Worm (Caenorhabditis elegans) whole organism, L4 larva: ENCODE data around the gene flor-1.

Experiments used
- F10B5.3 ChIP-seq: sonication (generic microtip); optimal IDR thresholded peaks from 2 replicates; lab custom pipeline; 2016; ENCODE audit warnings: mild to moderate bottlenecking, missing genetic modification characterization, missing compliant biosample characterization
- F49E8.2 ChIP-seq: sonication (generic microtip); optimal IDR thresholded peaks from 2 replicates; lab custom pipeline; 2016; ENCODE audit warnings: missing compliant biosample characterization, mild to moderate bottlenecking, missing genetic modification characterization, borderline replicate concordance
- T20F7.1 ChIP-seq: fragments of 200-800 bp; sonication (Bioruptor generic); optimal IDR thresholded peaks from 2 replicates; lab custom pipeline; 2018; ENCODE audit warnings: mild to moderate bottlenecking, missing genetic modification characterization, missing compliant biosample characterization
- Y48G9A.11 ChIP-seq: fragments of 200-800 bp; sonication (Bioruptor generic); IDR thresholded peaks from 2 replicates; pipeline ENCODE4 v1.3.6; 2022; ENCODE audit warnings: missing genetic modification reagents, missing genetic modification characterization, missing compliant biosample characterization
- Y75B8A.6 ChIP-seq: fragments of 200-800 bp; sonication (Bioruptor generic); IDR thresholded peaks from 2 replicates; pipeline ENCODE4 v1.3.6; 2022; ENCODE audit warnings: missing genetic modification reagents, missing genetic modification characterization, missing compliant biosample characterization
- ZK337.2 ChIP-seq: fragments of 200-800 bp; sonication (Bioruptor generic); IDR thresholded peaks from 2 replicates; pipeline ENCODE4 v1.3.6; 2022; ENCODE audit warnings: missing genetic modification reagents, missing genetic modification characterization, missing compliant biosample characterization
- ZK546.5 ChIP-seq, 2 experiments: sonication (generic microtip); optimal IDR thresholded peaks; 2 replicates each; lab custom pipeline; 2017; ENCODE audit warnings: missing biosample characterization in 2 of 2, missing genetic modification characterization in 2 of 2
- ama-1 ChIP-seq: fragments of 150-350 bp; optimal IDR thresholded peaks from 2 replicates; lab custom pipeline; 2014; ENCODE audit warnings: inconsistent platforms, mixed read lengths
- ceh-28 ChIP-seq: fragments of 150-350 bp; optimal IDR thresholded peaks from 2 replicates; lab custom pipeline; 2014; ENCODE audit warnings: missing biosample characterization, missing genetic modification reagents, missing genetic modification characterization
- ceh-32 ChIP-seq: sonication (generic microtip); optimal IDR thresholded peaks from 2 replicates; lab custom pipeline; 2016; ENCODE audit warnings: mild to moderate bottlenecking, missing genetic modification characterization, missing compliant biosample characterization; ENCODE audit not compliant: poor library complexity
- ceh-44 ChIP-seq: fragments of 200-800 bp; sonication (Bioruptor generic); IDR thresholded peaks from 2 replicates; pipeline ENCODE4 v1.3.6; 2022; ENCODE audit warnings: missing genetic modification reagents, missing genetic modification characterization, missing compliant biosample characterization
- ctbp-1 ChIP-seq: fragments of 200-800 bp; sonication (Bioruptor generic); IDR thresholded peaks from 2 replicates; pipeline ENCODE4 v1.3.6; 2022; ENCODE audit warnings: missing genetic modification reagents, missing genetic modification characterization, missing compliant biosample characterization
- daf-8 ChIP-seq: fragments of 200-800 bp; sonication (Bioruptor generic); IDR thresholded peaks from 2 replicates; pipeline ENCODE4 v1.3.6; 2022; ENCODE audit warnings: missing genetic modification characterization, missing compliant biosample characterization
- dmd-6 ChIP-seq: fragments of 200-800 bp; sonication (Bioruptor generic); IDR thresholded peaks from 2 replicates; pipeline ENCODE4 v1.3.6; 2022; ENCODE audit warnings: missing genetic modification reagents, missing genetic modification characterization, missing compliant biosample characterization
- dmd-8 ChIP-seq: fragments of 200-800 bp; sonication (Bioruptor generic); IDR thresholded peaks from 2 replicates; pipeline ENCODE4 v1.3.6; 2022; ENCODE audit warnings: missing genetic modification characterization, missing compliant biosample characterization
- fos-1 ChIP-seq: fragments of 150-350 bp; optimal IDR thresholded peaks from 2 replicates; lab custom pipeline; 2014; ENCODE audit warnings: missing biosample characterization, missing genetic modification characterization
- lin-1 ChIP-seq: fragments of 200-800 bp; sonication (Bioruptor generic); IDR thresholded peaks from 2 replicates; pipeline ENCODE4 v1.3.6; 2022; ENCODE audit warnings: missing genetic modification reagents, missing genetic modification characterization, missing compliant biosample characterization
- lin-29 ChIP-seq: fragments of 200-800 bp; sonication (Bioruptor generic); IDR thresholded peaks from 2 replicates; pipeline ENCODE4 v1.3.6; 2022; ENCODE audit warnings: missing genetic modification reagents, missing genetic modification characterization, missing compliant biosample characterization
- lin-38 ChIP-seq: fragments of 200-800 bp; sonication (Bioruptor generic); IDR thresholded peaks from 2 replicates; pipeline ENCODE4 v1.3.6; 2022; ENCODE audit warnings: missing genetic modification reagents, missing genetic modification characterization, missing compliant biosample characterization
- lir-3 ChIP-seq: sonication (generic microtip); optimal IDR thresholded peaks from 2 replicates; lab custom pipeline; 2016; ENCODE audit warnings: mild to moderate bottlenecking, missing genetic modification characterization, missing compliant biosample characterization
- lsy-2 ChIP-seq, 2 experiments: fragments of 150-350 bp in 1 of 2; sonication (generic microtip) in 1 of 2; optimal IDR thresholded peaks; 2 replicates each; lab custom pipeline; 2014 to 2017; ENCODE audit warnings: missing biosample characterization in 2 of 2, missing genetic modification characterization in 2 of 2
- mdl-1 ChIP-seq, 2 experiments: fragments of 150-350 bp in 1 of 2; sonication (generic microtip) in 1 of 2; optimal IDR thresholded peaks; 2 replicates each; lab custom pipeline; 2014 to 2017; ENCODE audit warnings: missing biosample characterization in 2 of 2, missing genetic modification characterization in 2 of 2
- nhr-11 ChIP-seq: fragments of 150-350 bp; optimal IDR thresholded peaks from 2 replicates; lab custom pipeline; 2014; ENCODE audit warnings: missing biosample characterization, missing genetic modification characterization
- nhr-41 ChIP-seq: fragments of 200-800 bp; sonication (Bioruptor generic); IDR thresholded peaks from 2 replicates; pipeline ENCODE4 v1.3.6; 2022; ENCODE audit warnings: missing genetic modification reagents, missing genetic modification characterization, missing compliant biosample characterization
- nhr-76 ChIP-seq: fragments of 150-350 bp; optimal IDR thresholded peaks from 2 replicates; lab custom pipeline; 2014; ENCODE audit warnings: missing biosample characterization, missing genetic modification characterization
- nhr-77 ChIP-seq: fragments of 150-350 bp; optimal IDR thresholded peaks from 2 replicates; lab custom pipeline; 2014; ENCODE audit warnings: missing biosample characterization, missing genetic modification characterization
- rbr-2 ChIP-seq: sonication (generic microtip); optimal IDR thresholded peaks from 2 replicates; lab custom pipeline; 2016; ENCODE audit warnings: missing genotype, missing genetic modification characterization, missing compliant biosample characterization
- saeg-2 ChIP-seq: fragments of 200-800 bp; sonication (Bioruptor generic); IDR thresholded peaks from 2 replicates; pipeline ENCODE4 v1.3.6; 2022; ENCODE audit warnings: missing genetic modification reagents, missing genetic modification characterization, missing compliant biosample characterization
- sdz-12 ChIP-seq: fragments of 200-800 bp; sonication (Bioruptor generic); optimal IDR thresholded peaks from 2 replicates; lab custom pipeline; 2018; ENCODE audit warnings: mild to moderate bottlenecking, missing genetic modification characterization, missing compliant biosample characterization
- skn-1 ChIP-seq: fragments of 150-350 bp; optimal IDR thresholded peaks from 2 replicates; lab custom pipeline; 2014; ENCODE audit warnings: missing biosample characterization, missing genetic modification characterization
- snpc-1.2 ChIP-seq: fragments of 200-800 bp; sonication (Bioruptor generic); IDR thresholded peaks from 2 replicates; pipeline ENCODE4 v1.3.6; 2022; ENCODE audit warnings: missing genetic modification reagents, missing genetic modification characterization, missing compliant biosample characterization
- spr-1 ChIP-seq: sonication (generic microtip); optimal IDR thresholded peaks from 2 replicates; lab custom pipeline; 2016; ENCODE audit warnings: mild to moderate bottlenecking, missing genetic modification characterization, missing compliant biosample characterization
- tra-1 ChIP-seq: fragments of 200-800 bp; sonication (Bioruptor generic); IDR thresholded peaks from 2 replicates; pipeline ENCODE4 v1.3.6; 2022; ENCODE audit warnings: missing genetic modification reagents, missing genetic modification characterization, missing compliant biosample characterization
- unc-39 ChIP-seq: sonication (generic microtip); optimal IDR thresholded peaks from 2 replicates; lab custom pipeline; 2017; ENCODE audit warnings: missing biosample characterization, missing genetic modification characterization
- ztf-11 ChIP-seq: fragments of 150-350 bp; optimal IDR thresholded peaks from 2 replicates; lab custom pipeline; 2014; ENCODE audit warnings: missing biosample characterization, missing genetic modification characterization

flor-1 gene

ce11 chrV:15094749-15095148, 24.7 kb downstream of the flor-1 start, which contains the start of gene srx-78:
srx-78 (plus strand) TSS chrV:15095049.
- TF ChIP-seq saeg-2 (GFP tag; lab: Robert Waterston, UW) (no peak), rbr-2 (no peak), nhr-77 (tag; lab: Kevin White, UChicago) (no peak), dmd-8 (GFP tag; lab: Robert Waterston, UW) (no peak), ZK546.5 (tag; optimal IDR thresholded peaks at IDR 0.05; lab: Kevin White, UChicago) (no peak), ZK337.2 (GFP tag; lab: Robert Waterston, UW) (no peak), spr-1 (tag; lab: Kevin White, UChicago) (no peak), fos-1 (tag; lab: Kevin White, UChicago) (no peak), ceh-28 (no peak)

DNA sequence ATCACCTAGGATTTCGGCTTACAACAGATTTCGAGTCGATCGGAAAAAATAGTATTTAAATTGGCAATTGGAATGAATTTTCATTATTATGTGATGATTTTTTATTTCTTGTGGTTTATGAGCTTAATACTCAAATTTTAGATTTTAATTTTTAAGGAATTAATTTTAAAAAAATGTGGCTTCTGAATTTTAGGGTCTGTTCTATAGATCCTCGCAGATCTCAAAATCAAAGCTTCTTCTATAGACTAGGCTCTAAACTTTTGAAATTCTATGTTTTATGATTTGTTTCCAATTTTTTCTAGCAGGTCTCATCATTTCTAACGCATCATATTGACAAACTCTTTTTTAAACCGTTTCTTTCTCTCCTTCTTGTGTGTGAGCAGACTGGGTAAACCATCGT, 26.8 kb downstream of the flor-1 start, which contains the start of gene txt-12:
TSS of gene txt-12 (plus strand) at position 301 of the 400 bp plus-strand sequence.
- TF ChIP-seq nhr-41 (GFP tag; lab: Robert Waterston, UW), result no peak
- TF ChIP-seq lin-38 (GFP tag; lab: Robert Waterston, UW), result no peak
- TF ChIP-seq skn-1 (tag; lab: Kevin White, UChicago), result no peak
- TF ChIP-seq unc-39 (tag; lab: Kevin White, UChicago), result no peak
- no peak for TF ChIP-seq nhr-11 (tag; lab: Kevin White, UChicago)
- TF ChIP-seq sdz-12, result no peak
- TF ChIP-seq F49E8.2, result no peak
- no peak for TF ChIP-seq ztf-11 (tag; lab: Kevin White, UChicago)
- TF ChIP-seq snpc-1.2 (GFP tag; lab: Robert Waterston, UW), result no peak
- TF ChIP-seq, all 104 proteins: peak for 0

- TF ChIP-seq T20F7.1 (GFP tag; lab: Kevin White, UChicago) (no peak), nhr-77 (tag; lab: Kevin White, UChicago) (no peak), lin-29 (GFP tag; lab: Robert Waterston, UW) (no peak), dmd-8 (GFP tag; lab: Robert Waterston, UW) (no peak)
Observed at ce11 chrV:15090457-15090856, 29.0 kb downstream of the flor-1 start, which contains the start of gene C01G10.17. C01G10.17 (plus strand) TSS chrV:15090757.

ce11 chrV:15089438-15089837, 30.0 kb downstream of the flor-1 start, which contains the start of the genes C01G10.5 and C01G10.4:
C01G10.5 (minus strand) TSS chrV:15089538.
C01G10.4 (plus strand) TSS chrV:15089740.
- no peak for TF ChIP-seq F10B5.3 (tag; lab: Kevin White, UChicago)
- TF ChIP-seq, all 104 proteins: peak for 0

DNA sequence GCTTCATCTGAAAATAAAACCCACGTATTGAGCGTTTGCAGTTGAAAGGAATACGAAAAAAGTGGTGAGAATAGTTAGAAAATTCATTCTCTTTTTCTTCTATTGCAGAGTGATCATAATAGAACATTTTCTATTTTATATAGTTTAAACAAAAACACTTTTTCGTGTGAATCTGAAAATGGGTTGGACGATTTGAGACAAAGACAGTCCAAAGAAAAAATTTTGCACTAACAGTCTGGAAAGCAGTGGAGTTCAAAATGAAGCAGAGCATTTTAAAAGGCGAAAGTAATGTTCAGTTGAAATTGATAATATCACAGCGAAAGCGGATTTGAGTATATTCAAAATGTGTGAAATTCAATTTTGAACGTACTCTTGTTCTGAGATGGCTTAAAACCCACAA, 30.8 kb downstream of the flor-1 start, which contains the start of gene C01G10.18:
TSS of gene C01G10.18 (minus strand) at position 101 of the 400 bp plus-strand sequence.
- TF ChIP-seq F10B5.3 (tag; lab: Kevin White, UChicago) (no peak), dmd-6 (GFP tag; lab: Robert Waterston, UW) (no peak)

DNA sequence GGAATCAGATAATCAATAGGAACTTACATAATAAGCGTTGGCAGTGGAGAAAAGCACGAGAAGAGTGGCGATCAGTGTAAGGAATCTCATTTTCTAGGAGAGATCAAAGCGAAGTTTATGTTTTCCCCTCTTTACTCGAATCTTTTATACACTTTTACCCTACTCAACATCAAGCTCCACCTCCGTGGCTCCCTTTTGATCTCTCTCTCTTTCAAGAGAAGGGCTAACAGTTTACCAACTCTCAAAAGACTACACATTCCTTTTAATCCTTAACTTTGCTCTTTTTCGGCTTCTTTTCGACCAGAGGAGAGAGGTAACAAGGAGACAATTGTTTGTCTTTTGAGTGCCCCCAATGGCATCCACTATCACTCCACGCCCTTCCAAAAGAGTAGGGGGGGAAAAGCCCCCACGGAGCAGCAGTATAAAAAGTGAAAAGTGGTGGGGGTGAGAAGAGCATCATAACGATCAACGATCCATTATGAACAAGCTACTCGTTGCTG, 32.2 kb downstream of the flor-1 start, which contains the start of the genes C01G10.15 and C01G10.6:
TSS of gene C01G10.15 (minus strand) at position 101 of the 500 bp plus-strand sequence.
TSS of gene C01G10.6 (plus strand) at position 450 of the 500 bp plus-strand sequence.
- TF ChIP-seq dmd-6 (GFP tag; lab: Robert Waterston, UW), result no peak
- TF ChIP-seq ama-1 (lab: Kevin White, UChicago), result no peak
- TF ChIP-seq Y48G9A.11 (GFP tag; lab: Robert Waterston, UW), result no peak
- TF ChIP-seq lsy-2 (tag; optimal IDR thresholded peaks at IDR 0.05; lab: Kevin White, UChicago), result no peak
- no peak for TF ChIP-seq ceh-44
- TF ChIP-seq daf-8 (GFP tag; lab: Robert Waterston, UW), result no peak
- no peak for TF ChIP-seq lin-38 (GFP tag; lab: Robert Waterston, UW)
- no peak for TF ChIP-seq nhr-77 (tag; lab: Kevin White, UChicago)
- no peak for TF ChIP-seq lir-3
- no peak for TF ChIP-seq ceh-32 (tag; lab: Kevin White, UChicago)
- no peak for TF ChIP-seq mdl-1 (tag; optimal IDR thresholded peaks at IDR 0.05; lab: Kevin White, UChicago)
- no peak for TF ChIP-seq nhr-76 (tag; lab: Kevin White, UChicago)
- TF ChIP-seq lin-1 (GFP tag; lab: Robert Waterston, UW), result no peak
- TF ChIP-seq tra-1 (GFP tag; lab: Robert Waterston, UW), result no peak
- TF ChIP-seq Y75B8A.6 (GFP tag; lab: Robert Waterston, UW), result no peak
- TF ChIP-seq ctbp-1, result no peak
- TF ChIP-seq, all 104 proteins: peak for 0
